Fruit fly (Drosophila melanogaster) whole organism, embryonic: ENCODE measurements around the gene Npc2g.

ENCODE experiments used
- ATbp ChIP-seq: fragments of 200-800 bp; sonication (Bioruptor generic); optimal IDR thresholded peaks from 2 replicates; lab custom pipeline; 2017; ENCODE audit warnings: missing biosample characterization, mild to moderate bottlenecking, missing genetic modification characterization, missing genetic modification reagents
- Asciz ChIP-seq: fragments of 200-800 bp; sonication (Bioruptor generic); optimal IDR thresholded peaks from 2 replicates; lab custom pipeline; 2017; ENCODE audit warnings: missing biosample characterization, mild to moderate bottlenecking, missing genetic modification characterization, missing genetic modification reagents
- Bdp1 ChIP-seq: fragments of 200-800 bp; sonication (Bioruptor generic); optimal IDR thresholded peaks from 3 replicates; lab custom pipeline; 2016; ENCODE audit warnings: missing biosample characterization, missing genetic modification characterization
- C15 ChIP-seq: fragments of 200-800 bp; sonication (Bioruptor generic); IDR thresholded peaks from 3 replicates; pipeline ENCODE4 v1.3.6; 2022; ENCODE audit warnings: missing biosample characterization, missing genetic modification characterization
- CG10147 ChIP-seq: fragments of 200-800 bp; sonication (Bioruptor generic); optimal IDR thresholded peaks from 2 replicates; lab custom pipeline; 2019; ENCODE audit warnings: missing biosample characterization, mild to moderate bottlenecking, missing genetic modification characterization, moderate library complexity
- CG11085 ChIP-seq: fragments of 200-800 bp; sonication (Bioruptor generic); IDR thresholded peaks from 2 replicates; pipeline ENCODE4 v1.3.6; 2022; ENCODE audit warnings: missing biosample characterization, missing genetic modification characterization
- CG11696 ChIP-seq: fragments of 200-800 bp; sonication (Bioruptor generic); IDR thresholded peaks from 2 replicates; pipeline ENCODE4 v1.3.6; 2022; ENCODE audit warnings: missing biosample characterization, missing genetic modification characterization
- CG13296 ChIP-seq: fragments of 200-800 bp; sonication (Bioruptor generic); optimal IDR thresholded peaks from 3 replicates; lab custom pipeline; 2018; ENCODE audit warnings: missing biosample characterization, mild to moderate bottlenecking, missing genetic modification characterization
- CG1602 ChIP-seq: fragments of 200-800 bp; sonication (Bioruptor generic); optimal IDR thresholded peaks from 3 replicates; lab custom pipeline; 2016; ENCODE audit warnings: missing biosample characterization, missing genetic modification characterization
- CG30431 ChIP-seq: fragments of 200-800 bp; sonication (Bioruptor generic); optimal IDR thresholded peaks from 2 replicates; lab custom pipeline; 2017; ENCODE audit warnings: missing biosample characterization, missing genetic modification characterization
- CG3065 ChIP-seq: fragments of 200-800 bp; sonication (Bioruptor generic); optimal IDR thresholded peaks from 2 replicates; lab custom pipeline; 2016; ENCODE audit warnings: missing biosample characterization, missing genetic modification characterization
- CG31388 ChIP-seq: fragments of 200-800 bp; sonication (Bioruptor generic); optimal IDR thresholded peaks from 2 replicates; lab custom pipeline; 2016; ENCODE audit warnings: missing biosample characterization, missing genetic modification characterization
- CG3847 ChIP-seq: fragments of 200-800 bp; sonication (Bioruptor generic); IDR thresholded peaks from 2 replicates; pipeline ENCODE4 v1.3.6; 2022; ENCODE audit warnings: missing biosample characterization, missing genetic modification characterization
- CG4282 ChIP-seq: fragments of 200-800 bp; sonication (Bioruptor generic); optimal IDR thresholded peaks from 2 replicates; lab custom pipeline; 2016; ENCODE audit warnings: missing biosample characterization, missing genetic modification characterization
- CG4820 ChIP-seq: fragments of 200-800 bp; sonication (Bioruptor generic); optimal IDR thresholded peaks from 3 replicates; lab custom pipeline; 2016; ENCODE audit warnings: missing biosample characterization, missing genetic modification characterization
- CG6791 ChIP-seq: fragments of 200-800 bp; sonication (Bioruptor generic); IDR thresholded peaks from 3 replicates; pipeline ENCODE4 v1.3.6; 2022; ENCODE audit warnings: missing biosample characterization, missing genetic modification characterization; ENCODE audit not compliant: partially characterized antibody
- CG7839 ChIP-seq: fragments of 200-800 bp; sonication (Bioruptor generic); optimal IDR thresholded peaks from 3 replicates; lab custom pipeline; 2018; ENCODE audit warnings: missing biosample characterization, mild to moderate bottlenecking, missing genetic modification characterization, moderate library complexity
- CG8388 ChIP-seq: fragments of 200-800 bp; sonication (Bioruptor generic); optimal IDR thresholded peaks from 2 replicates; lab custom pipeline; 2019; ENCODE audit warnings: missing biosample characterization, mild to moderate bottlenecking, missing genetic modification characterization, moderate library complexity
- CG9215 ChIP-seq: fragments of 200-800 bp; sonication (Bioruptor generic); IDR thresholded peaks from 2 replicates; pipeline ENCODE4 v1.3.6; 2022; ENCODE audit warnings: missing biosample characterization, missing genetic modification characterization
- Camta ChIP-seq: fragments of 200-800 bp; sonication (Bioruptor generic); optimal IDR thresholded peaks from 2 replicates; lab custom pipeline; 2016; ENCODE audit warnings: missing biosample characterization, missing genetic modification characterization
- CrebB ChIP-seq: fragments of 200-800 bp; sonication (Bioruptor generic); optimal IDR thresholded peaks from 3 replicates; lab custom pipeline; 2018; ENCODE audit warnings: missing biosample characterization, mild to moderate bottlenecking, missing genetic modification characterization
- Dip2 ChIP-seq: fragments of 200-800 bp; sonication (Bioruptor generic); IDR thresholded peaks from 2 replicates; pipeline ENCODE4 v1.3.6; 2022; ENCODE audit warnings: missing biosample characterization, missing genetic modification characterization
- Hey ChIP-seq: fragments of 200-800 bp; sonication (Bioruptor generic); optimal IDR thresholded peaks from 3 replicates; lab custom pipeline; 2018; ENCODE audit warnings: missing biosample characterization, mild to moderate bottlenecking, missing genetic modification characterization
- HmgD ChIP-seq: fragments of 200-800 bp; sonication (Bioruptor generic); optimal IDR thresholded peaks from 3 replicates; lab custom pipeline; 2016; ENCODE audit warnings: missing biosample characterization, missing genetic modification characterization
- Hr39 ChIP-seq: fragments of >200 bp; optimal IDR thresholded peaks from 2 replicates; lab custom pipeline; 2017
- MTF-1 ChIP-seq: fragments of 200-800 bp; sonication (Bioruptor generic); optimal IDR thresholded peaks from 2 replicates; lab custom pipeline; 2018; ENCODE audit warnings: missing biosample characterization, mild to moderate bottlenecking, missing genetic modification characterization, borderline replicate concordance
- Mrtf ChIP-seq: fragments of 200-800 bp; sonication (Bioruptor generic); IDR thresholded peaks from 3 replicates; pipeline ENCODE4 v1.3.6; 2022; ENCODE audit warnings: missing biosample characterization, missing genetic modification characterization
- NC2α ChIP-seq: fragments of 200-800 bp; sonication (Bioruptor generic); optimal IDR thresholded peaks from 2 replicates; lab custom pipeline; 2016; ENCODE audit warnings: missing biosample characterization, missing genetic modification characterization
- NfI ChIP-seq: fragments of 200-800 bp; sonication (Bioruptor generic); optimal IDR thresholded peaks from 3 replicates; lab custom pipeline; 2018; ENCODE audit warnings: missing biosample characterization, mild to moderate bottlenecking, missing genetic modification characterization, moderate library complexity
- Ptx1 ChIP-seq: fragments of 200-800 bp; sonication (Bioruptor generic); IDR thresholded peaks from 2 replicates; pipeline ENCODE4 v1.3.6; 2022; ENCODE audit warnings: missing biosample characterization, missing genetic modification characterization
- Vsx1 ChIP-seq: fragments of 200-800 bp; sonication (Bioruptor generic); optimal IDR thresholded peaks from 2 replicates; lab custom pipeline; 2017; ENCODE audit warnings: missing biosample characterization, mild to moderate bottlenecking, missing genetic modification characterization, missing genetic modification reagents
- Xbp1 ChIP-seq: fragments of 200-800 bp; sonication (Bioruptor generic); optimal IDR thresholded peaks from 3 replicates; lab custom pipeline; 2016; ENCODE audit warnings: missing biosample characterization, mild to moderate bottlenecking, missing genetic modification characterization
- YL-1 ChIP-seq: fragments of 200-800 bp; sonication (Bioruptor generic); optimal IDR thresholded peaks from 3 replicates; lab custom pipeline; 2017; ENCODE audit warnings: missing biosample characterization, mild to moderate bottlenecking, missing genetic modification characterization
- az2 ChIP-seq: fragments of 200-800 bp; sonication (Bioruptor generic); optimal IDR thresholded peaks from 3 replicates; lab custom pipeline; 2016; ENCODE audit warnings: missing biosample characterization, missing genetic modification characterization
- bcd ChIP-seq: fragments of 200-800 bp; sonication (Bioruptor generic); optimal IDR thresholded peaks from 2 replicates; lab custom pipeline; 2017; ENCODE audit warnings: missing biosample characterization, mild to moderate bottlenecking, missing genetic modification characterization
- chinmo ChIP-seq: fragments of 200-800 bp; sonication (Bioruptor generic); IDR thresholded peaks from 4 replicates; pipeline ENCODE4 v1.3.6; 2022; ENCODE audit warnings: missing biosample characterization, missing genetic modification characterization; ENCODE audit not compliant: partially characterized antibody
- crol ChIP-seq: fragments of 200-800 bp; sonication (Bioruptor generic); IDR thresholded peaks from 2 replicates; pipeline ENCODE4 v1.3.6; 2022; ENCODE audit warnings: missing biosample characterization, missing genetic modification characterization
- dan ChIP-seq: fragments of 200-800 bp; sonication (Bioruptor generic); IDR thresholded peaks from 2 replicates; pipeline ENCODE4 v1.3.6; 2022; ENCODE audit warnings: missing biosample characterization, missing genetic modification characterization
- disco-r ChIP-seq: fragments of 200-800 bp; sonication (Bioruptor generic); optimal IDR thresholded peaks from 2 replicates; lab custom pipeline; 2016; ENCODE audit warnings: missing biosample characterization, missing genetic modification characterization
- dpn ChIP-seq, 2 experiments: fragments of 200-800 bp; sonication (Bioruptor generic); optimal IDR thresholded peaks; 3 replicates each; lab custom pipeline; 2016; ENCODE audit warnings: missing biosample characterization in 2 of 2, missing genetic modification characterization in 2 of 2
- gsb-n ChIP-seq: fragments of 200-800 bp; sonication (Bioruptor generic); optimal IDR thresholded peaks from 3 replicates; lab custom pipeline; 2018; ENCODE audit warnings: missing biosample characterization, mild to moderate bottlenecking, missing genetic modification characterization
- kay ChIP-seq: fragments of 200-800 bp; sonication (Bioruptor generic); optimal IDR thresholded peaks from 2 replicates; lab custom pipeline; 2016; ENCODE audit warnings: missing biosample characterization, missing genetic modification characterization
- lola ChIP-seq, 3 experiments: fragments of >200 bp in 2 of 3; fragments of 200-800 bp in 1 of 3; sonication (Bioruptor generic) in 1 of 3; optimal IDR thresholded peaks; 2 replicates each; lab custom pipeline; 2017 to 2019; ENCODE audit warnings: missing biosample characterization in 3 of 3, missing genetic modification characterization in 3 of 3, mild to moderate bottlenecking in 1 of 3, moderate library complexity in 1 of 3
- mirr ChIP-seq: fragments of 200-800 bp; sonication (Bioruptor generic); optimal IDR thresholded peaks from 3 replicates; lab custom pipeline; 2018; ENCODE audit warnings: missing biosample characterization, mild to moderate bottlenecking, missing genetic modification characterization
- p53 ChIP-seq: fragments of 200-800 bp; sonication (Bioruptor generic); optimal IDR thresholded peaks from 2 replicates; lab custom pipeline; 2016; ENCODE audit warnings: missing biosample characterization, missing genetic modification characterization
- pnt ChIP-seq: fragments of 200-800 bp; sonication (Bioruptor generic); optimal IDR thresholded peaks from 3 replicates; lab custom pipeline; 2016; ENCODE audit warnings: missing biosample characterization, missing genetic modification characterization
- pum ChIP-seq: fragments of 200-800 bp; sonication (Bioruptor generic); optimal IDR thresholded peaks from 2 replicates; lab custom pipeline; 2016; ENCODE audit warnings: missing biosample characterization, missing genetic modification characterization
- row ChIP-seq: fragments of 200-800 bp; sonication (Bioruptor generic); IDR thresholded peaks from 3 replicates; pipeline ENCODE4 v1.3.6; 2022; ENCODE audit warnings: missing biosample characterization, missing genetic modification characterization
- sob ChIP-seq: fragments of 200-800 bp; sonication (Bioruptor generic); IDR thresholded peaks from 2 replicates; pipeline ENCODE4 v1.3.6; 2022; ENCODE audit warnings: missing biosample characterization, missing genetic modification characterization
- sqz ChIP-seq: fragments of 200-800 bp; sonication (Bioruptor generic); optimal IDR thresholded peaks from 3 replicates; lab custom pipeline; 2018; ENCODE audit warnings: missing biosample characterization, mild to moderate bottlenecking, missing genetic modification characterization
- trem ChIP-seq: fragments of 200-800 bp; optimal IDR thresholded peaks from 3 replicates; lab custom pipeline; 2019; ENCODE audit warnings: missing biosample characterization, mild to moderate bottlenecking, missing genetic modification characterization, moderate library complexity
- unc-4 ChIP-seq: fragments of 200-800 bp; sonication (Bioruptor generic); IDR thresholded peaks from 2 replicates; pipeline ENCODE4 v1.3.6; 2022; ENCODE audit warnings: missing biosample characterization, missing genetic modification characterization; ENCODE audit not compliant: partially characterized antibody

Npc2g gene

DNA sequence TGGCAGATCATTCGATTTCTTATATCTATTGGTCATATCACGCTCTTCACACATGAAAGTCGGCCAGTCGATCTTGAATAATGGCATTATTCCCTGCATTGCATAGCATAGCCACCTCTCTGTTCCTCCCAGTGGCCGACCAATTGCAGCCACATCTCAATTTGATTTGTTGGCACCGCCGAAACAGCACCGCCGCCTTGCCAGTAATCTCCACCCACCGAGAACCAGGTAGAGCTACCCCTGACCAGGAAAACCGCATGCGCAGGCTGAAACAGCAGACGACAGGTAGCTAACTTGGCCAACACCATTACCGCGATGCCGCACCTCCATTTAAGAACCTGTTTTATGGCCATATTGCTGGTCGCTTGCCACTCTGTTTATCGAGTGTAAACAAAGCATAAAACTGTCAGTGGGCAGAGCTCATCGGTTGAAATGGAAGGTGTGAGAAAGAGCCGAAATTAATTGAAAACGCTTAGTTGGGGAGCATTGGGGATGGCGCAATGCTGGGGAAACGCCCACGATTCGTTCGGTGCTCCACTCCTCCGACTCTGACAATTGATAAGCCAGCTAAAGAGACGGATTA, 21.9 kb upstream of the Npc2g start (continued):
- peak in 1 of 3 experiments; percentile 18 for TF ChIP-seq lola (GFP tag; optimal IDR thresholded peaks at IDR 0.05; lab: Kevin White, UChicago)
- no peak for TF ChIP-seq CG10147 (GFP tag; lab: Kevin White, UChicago)
- no peak for TF ChIP-seq CG6791
- no peak for TF ChIP-seq Camta (GFP tag; lab: Kevin White, UChicago)
- no peak for TF ChIP-seq CG11696 (GFP tag; lab: Robert Waterston, UW)
- no peak for TF ChIP-seq Xbp1 (GFP tag; lab: Kevin White, UChicago)
- TF ChIP-seq C15 (GFP tag; lab: Robert Waterston, UW): no peak
- peak; percentile 33 for TF ChIP-seq bcd (GFP tag; lab: Kevin White, UChicago)
- TF ChIP-seq unc-4 (GFP tag; lab: Robert Waterston, UW): no peak
- no peak for TF ChIP-seq sob (GFP tag; lab: Robert Waterston, UW)
- no peak for TF ChIP-seq Mrtf
- no peak for TF ChIP-seq CG31388 (GFP tag; lab: Kevin White, UChicago)
- TF ChIP-seq gsb-n (tag; lab: Kevin White, UChicago): no peak
- TF ChIP-seq p53 (GFP tag; lab: Kevin White, UChicago): no peak
- TF ChIP-seq CG1602 (GFP tag; lab: Kevin White, UChicago): no peak
- no peak for TF ChIP-seq NfI (GFP tag; lab: Kevin White, UChicago)
- no peak for TF ChIP-seq CG3847
- no peak for TF ChIP-seq pum (GFP tag; lab: Kevin White, UChicago)
- peak; percentile 76 for TF ChIP-seq MTF-1
- TF ChIP-seq disco-r (GFP tag; lab: Kevin White, UChicago): no peak
- no peak for TF ChIP-seq CG8388 (GFP tag; lab: Kevin White, UChicago)
- TF ChIP-seq CG9215: no peak
- TF ChIP-seq pnt (GFP tag; lab: Kevin White, UChicago): no peak
- TF ChIP-seq kay (GFP tag; lab: Kevin White, UChicago): no peak
- no peak for TF ChIP-seq CG3065 (GFP tag; lab: Kevin White, UChicago)
- TF ChIP-seq YL-1 (GFP tag; lab: Kevin White, UChicago): no peak
- TF ChIP-seq CG4282 (GFP tag; lab: Kevin White, UChicago): no peak
- no peak for TF ChIP-seq crol (GFP tag; lab: Robert Waterston, UW)
- TF ChIP-seq mirr (GFP tag; lab: Kevin White, UChicago): no peak
- peak; percentile 2 for TF ChIP-seq trem (tag; lab: Kevin White, UChicago)
- peak; percentile 34 for TF ChIP-seq HmgD (GFP tag; lab: Kevin White, UChicago)
- no peak for TF ChIP-seq row
- no peak for TF ChIP-seq NC2α
- peak; percentile 46 for TF ChIP-seq Vsx1
- no peak for TF ChIP-seq dan (GFP tag; lab: Robert Waterston, UW)
- TF ChIP-seq Bdp1 (GFP tag; lab: Kevin White, UChicago): no peak
- TF ChIP-seq CG11085 (GFP tag; lab: Robert Waterston, UW): no peak
- TF ChIP-seq Hey (tag; lab: Kevin White, UChicago): no peak
- TF ChIP-seq chinmo (GFP tag; lab: Robert Waterston, UW): no peak
- no peak for TF ChIP-seq Dip2 (GFP tag; lab: Robert Waterston, UW)
- TF ChIP-seq CG7839 (tag; lab: Kevin White, UChicago): no peak
- TF ChIP-seq CrebB (tag; lab: Kevin White, UChicago): no peak
- TF ChIP-seq dpn (GFP tag; optimal IDR thresholded peaks at IDR 0.05; lab: Kevin White, UChicago): no peak
- TF ChIP-seq Ptx1 (GFP tag; lab: Robert Waterston, UW): no peak
- no peak for TF ChIP-seq Hr39 (lab: Kevin White, UChicago)
- TF ChIP-seq Asciz: no peak
- TF ChIP-seq CG30431 (GFP tag; lab: Kevin White, UChicago): peak; percentile 26
- no peak for TF ChIP-seq CG4820 (GFP tag; lab: Kevin White, UChicago)
- peak; percentile 43 for TF ChIP-seq ATbp (GFP tag; lab: Kevin White, UChicago)
- TF ChIP-seq CG13296 (GFP tag; lab: Kevin White, UChicago): no peak
- TF ChIP-seq az2 (GFP tag; lab: Kevin White, UChicago): no peak
- TF ChIP-seq sqz (GFP tag; lab: Kevin White, UChicago): peak; percentile 24
